Fruit fly (Drosophila melanogaster) whole organism, adult: ENCODE measurements around the gene CG33689.

Experiments
- CG11617 ChIP-seq: fragments of 200-800 bp; sonication (Bioruptor generic); optimal IDR thresholded peaks from 2 replicates; lab custom pipeline; 2017; ENCODE audit warnings: mild to moderate bottlenecking, missing biosample characterization, missing genetic modification reagents, missing genetic modification characterization
- CG12768 ChIP-seq: fragments of 200-800 bp; sonication (Bioruptor generic); optimal IDR thresholded peaks from 2 replicates; lab custom pipeline; 2017; ENCODE audit warnings: missing biosample characterization, missing genetic modification characterization, mild to moderate bottlenecking, moderate library complexity, missing genetic modification reagents
- CG14711 ChIP-seq: fragments of 200-800 bp; sonication (Bioruptor generic); optimal IDR thresholded peaks from 2 replicates; lab custom pipeline; 2018; ENCODE audit warnings: missing biosample characterization, mild to moderate bottlenecking, missing genetic modification characterization, moderate library complexity
- CG1620 ChIP-seq: fragments of 200-800 bp; sonication (Bioruptor generic); optimal IDR thresholded peaks from 2 replicates; lab custom pipeline; 2016; ENCODE audit warnings: missing biosample characterization, missing genetic modification characterization
- CG33017 ChIP-seq: fragments of 200-800 bp; sonication (Bioruptor generic); optimal IDR thresholded peaks from 2 replicates; lab custom pipeline; 2018; ENCODE audit warnings: missing biosample characterization, mild to moderate bottlenecking, missing genetic modification characterization, moderate library complexity
- CG5204 ChIP-seq: fragments of 200-800 bp; sonication (Bioruptor generic); optimal IDR thresholded peaks from 2 replicates; lab custom pipeline; 2016; ENCODE audit warnings: missing biosample characterization, missing genetic modification characterization
- CG7045 ChIP-seq: fragments of 200-800 bp; sonication (Bioruptor generic); optimal IDR thresholded peaks from 2 replicates; lab custom pipeline; 2017; ENCODE audit warnings: missing biosample characterization, mild to moderate bottlenecking, missing genetic modification characterization
- CG7101 ChIP-seq: fragments of 200-800 bp; sonication (Bioruptor generic); optimal IDR thresholded peaks from 2 replicates; lab custom pipeline; 2018; ENCODE audit warnings: missing biosample characterization, mild to moderate bottlenecking, missing genetic modification characterization, moderate library complexity
- Clk ChIP-seq: fragments of 200-800 bp; sonication (Bioruptor generic); optimal IDR thresholded peaks from 2 replicates; lab custom pipeline; 2017; ENCODE audit warnings: missing biosample characterization, missing genetic modification characterization
- Crg-1 ChIP-seq: fragments of 200-800 bp; sonication (Bioruptor generic); optimal IDR thresholded peaks from 2 replicates; lab custom pipeline; 2016; ENCODE audit warnings: missing biosample characterization, missing genetic modification characterization
- Hr96 ChIP-seq: fragments of 200-800 bp; sonication (Bioruptor generic); optimal IDR thresholded peaks from 2 replicates; lab custom pipeline; 2016; ENCODE audit warnings: missing biosample characterization, missing genetic modification characterization
- Mnt ChIP-seq: fragments of 200-800 bp; sonication (Bioruptor generic); optimal IDR thresholded peaks from 2 replicates; lab custom pipeline; 2016; ENCODE audit warnings: missing biosample characterization, mild to moderate bottlenecking, missing genetic modification characterization
- bab1 ChIP-seq: fragments of 200-800 bp; sonication (Bioruptor generic); optimal IDR thresholded peaks from 3 replicates; lab custom pipeline; 2019; ENCODE audit warnings: missing biosample characterization, mild to moderate bottlenecking, missing genetic modification characterization, moderate library complexity
- cic ChIP-seq: fragments of 200-800 bp; sonication (Bioruptor generic); optimal IDR thresholded peaks from 2 replicates; lab custom pipeline; 2017; ENCODE audit warnings: missing biosample characterization, mild to moderate bottlenecking, missing genetic modification characterization, moderate library complexity
- cnc ChIP-seq, 2 experiments: fragments of >200 bp; optimal IDR thresholded peaks; 2 replicates each; lab custom pipeline; 2017
- kay ChIP-seq: fragments of 200-800 bp; sonication (Bioruptor generic); peaks from one replicate; lab custom pipeline; 2016; ENCODE audit warnings: missing biosample characterization, missing genetic modification characterization, borderline replicate concordance
- ovo ChIP-seq: fragments of 200-800 bp; sonication (Bioruptor generic); optimal IDR thresholded peaks from 2 replicates; lab custom pipeline; 2016; ENCODE audit warnings: missing biosample characterization, missing genetic modification characterization
- pad ChIP-seq: fragments of 200-800 bp; sonication (Bioruptor generic); optimal IDR thresholded peaks from 3 replicates; lab custom pipeline; 2017; ENCODE audit warnings: missing biosample characterization, missing genetic modification characterization, mild to moderate bottlenecking, moderate library complexity, missing genetic modification reagents
- tj ChIP-seq: fragments of 200-800 bp; sonication (Bioruptor generic); optimal IDR thresholded peaks from 3 replicates; lab custom pipeline; 2017; ENCODE audit warnings: missing biosample characterization, mild to moderate bottlenecking, missing genetic modification characterization, moderate library complexity
- toe ChIP-seq: fragments of 200-800 bp; sonication (Bioruptor generic); optimal IDR thresholded peaks from 2 replicates; lab custom pipeline; 2016; ENCODE audit warnings: missing biosample characterization, missing genetic modification characterization

CG33689 gene

dm6 chr3L:16166217-16166997 lies 33.6 kb upstream of the CG33689 start:
- TF ChIP-seq CG5204 (GFP tag; lab: Kevin White, UChicago) (no peak), toe (GFP tag; lab: Kevin White, UChicago) (no peak), Hr96 (peak; percentile 17), Mnt (GFP tag; lab: Kevin White, UChicago) (no peak), CG33017 (no peak), CG7045 (GFP tag; lab: Kevin White, UChicago) (no peak), tj (peak; percentile 65), kay (GFP tag; lab: Kevin White, UChicago) (no peak), Crg-1 (GFP tag; lab: Kevin White, UChicago) (no peak), cnc (optimal IDR thresholded peaks at IDR 0.05; lab: Kevin White, UChicago) (no peak)

DNA sequence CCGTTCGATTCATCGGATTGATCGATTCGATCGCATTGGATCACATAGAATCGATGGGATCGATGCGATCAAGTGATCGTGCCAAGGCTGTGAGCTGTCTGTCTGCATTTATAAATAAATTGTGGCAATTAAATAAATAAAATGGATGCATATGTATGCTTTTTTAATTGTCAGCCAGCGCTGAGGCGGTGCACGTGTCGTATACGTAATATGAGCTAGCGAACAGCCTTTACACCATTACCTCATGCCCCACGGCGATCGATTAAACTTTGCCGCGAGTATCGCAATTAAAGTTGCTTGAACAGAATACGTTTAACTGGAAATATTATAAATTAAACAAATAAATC lies 33.1 kb upstream of the CG33689 start:
- TF ChIP-seq CG5204 (GFP tag; lab: Kevin White, UChicago) (peak; percentile 11), Mnt (GFP tag; lab: Kevin White, UChicago) (no peak), Clk (no peak), CG7101 (tag; lab: Kevin White, UChicago) (no peak), toe (GFP tag; lab: Kevin White, UChicago) (no peak), tj (no peak), kay (GFP tag; lab: Kevin White, UChicago) (peak; percentile 52), CG7045 (GFP tag; lab: Kevin White, UChicago) (no peak), cic (no peak), Hr96 (no peak), CG12768 (no peak)

DNA sequence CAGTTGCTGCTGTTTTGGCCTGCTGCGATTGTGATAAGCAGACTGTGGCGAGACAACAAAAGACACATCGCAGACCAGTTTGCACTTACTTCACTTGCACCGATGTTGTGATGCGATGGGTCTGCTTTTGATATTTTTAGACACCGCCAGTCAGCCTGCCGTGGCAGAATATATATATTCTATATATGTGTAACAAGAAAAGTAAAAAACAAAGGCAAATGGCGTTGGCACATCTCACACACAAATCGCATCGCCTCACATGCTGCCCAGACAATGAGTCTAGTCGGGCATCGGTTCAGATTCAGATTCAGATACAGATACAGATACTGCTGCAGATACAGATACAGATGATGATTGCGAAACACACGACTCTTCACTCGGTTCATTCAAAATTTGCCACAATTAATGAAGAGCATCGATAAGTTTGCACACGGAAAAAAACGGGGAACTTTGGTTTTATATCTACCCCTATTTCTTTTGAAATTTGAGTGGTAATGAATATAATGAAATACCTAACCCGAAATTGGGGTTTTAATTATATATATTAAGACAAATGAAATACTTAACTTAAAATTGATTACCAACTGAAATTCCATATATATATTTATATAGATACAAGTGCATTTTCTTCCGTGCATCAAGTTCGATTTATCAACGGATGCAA lies 32.2 kb upstream of the CG33689 start:
- TF ChIP-seq cic (no peak), Crg-1 (GFP tag; lab: Kevin White, UChicago) (no peak), CG14711 (tag; lab: Kevin White, UChicago) (no peak), CG12768 (no peak), CG7045 (GFP tag; lab: Kevin White, UChicago) (no peak), Clk (no peak), CG5204 (GFP tag; lab: Kevin White, UChicago) (no peak), Hr96 (no peak), cnc (optimal IDR thresholded peaks at IDR 0.05; lab: Kevin White, UChicago) (no peak)

DNA sequence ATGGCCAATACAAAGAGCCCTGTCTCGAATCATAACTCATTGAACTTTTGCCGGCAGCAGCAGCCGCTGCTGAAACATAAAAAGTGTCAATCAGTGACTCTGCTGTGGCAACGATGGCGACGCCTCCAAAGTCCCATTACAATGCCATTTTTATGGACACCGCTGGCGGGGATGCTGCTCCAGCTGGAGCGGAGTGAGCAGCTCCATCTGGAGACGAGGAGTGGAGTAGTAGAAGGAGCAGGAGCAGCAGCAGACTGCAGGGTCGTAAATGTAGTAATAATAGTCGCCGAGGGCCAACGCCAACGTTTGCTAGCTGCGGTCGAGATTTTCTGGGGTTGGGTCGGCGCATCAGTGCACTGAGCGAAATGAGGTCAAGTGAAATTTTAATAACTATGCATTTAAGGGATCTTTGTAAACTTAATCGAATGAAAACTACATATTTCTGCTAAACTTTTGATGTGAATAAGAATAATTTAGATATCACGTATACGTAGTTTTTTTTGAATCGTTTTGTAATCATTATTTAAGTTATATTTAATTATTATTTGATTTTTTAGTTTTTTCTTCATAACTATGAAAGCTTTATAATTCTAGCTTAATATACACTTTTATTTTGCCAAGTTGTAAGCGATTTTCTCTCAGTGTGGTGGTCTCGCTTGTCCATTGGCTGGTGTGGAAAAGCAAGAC lies 31.4 kb upstream of the CG33689 start:
- TF ChIP-seq Mnt (GFP tag; lab: Kevin White, UChicago), result no peak
- no peak for TF ChIP-seq pad (GFP tag; lab: Kevin White, UChicago)
- no peak for TF ChIP-seq Clk
- TF ChIP-seq CG7101 (tag; lab: Kevin White, UChicago), result no peak
- TF ChIP-seq cic, result no peak
- no peak for TF ChIP-seq CG1620 (GFP tag; lab: Kevin White, UChicago)
- no peak for TF ChIP-seq CG14711 (tag; lab: Kevin White, UChicago)
- TF ChIP-seq CG12768, result no peak
- TF ChIP-seq cnc (optimal IDR thresholded peaks at IDR 0.05; lab: Kevin White, UChicago), result no peak
- no peak for TF ChIP-seq tj
- TF ChIP-seq bab1 (GFP tag; lab: Kevin White, UChicago), result no peak
- no peak for TF ChIP-seq ovo (GFP tag; lab: Kevin White, UChicago)
- TF ChIP-seq Crg-1 (GFP tag; lab: Kevin White, UChicago), result no peak
- no peak for TF ChIP-seq Hr96
- no peak for TF ChIP-seq kay (GFP tag; lab: Kevin White, UChicago)
- no peak for TF ChIP-seq toe (GFP tag; lab: Kevin White, UChicago)
- TF ChIP-seq CG7045 (GFP tag; lab: Kevin White, UChicago), result no peak
- TF ChIP-seq CG33017, result no peak
- no peak for TF ChIP-seq CG11617 (GFP tag; lab: Kevin White, UChicago)

DNA sequence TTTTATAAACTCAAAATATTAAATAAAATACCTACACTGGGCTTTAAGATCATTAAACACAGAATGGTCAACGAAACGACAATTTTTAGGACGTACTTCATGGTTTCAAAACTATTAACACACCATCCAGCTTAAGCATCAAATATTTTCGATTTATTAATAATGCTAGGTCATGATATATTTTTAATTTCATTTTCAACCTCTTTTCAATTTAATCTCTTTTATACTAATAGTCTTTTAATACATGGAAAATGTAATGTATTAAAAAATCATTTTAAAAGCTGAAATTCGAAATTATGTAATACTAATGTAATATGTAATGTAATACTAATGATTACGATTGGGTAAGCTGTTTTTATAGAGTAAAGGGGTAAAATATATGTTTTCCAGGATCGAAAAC lies 30.0 kb upstream of the CG33689 start, which contains the start of gene CG33796:
Gene CG33796, minus strand, starts transcription at position 101 of the 400 bp plus-strand sequence.
- TF ChIP-seq toe (GFP tag; lab: Kevin White, UChicago), result no peak
- TF ChIP-seq tj, result no peak
- TF ChIP-seq pad (GFP tag; lab: Kevin White, UChicago), result no peak
- no peak for TF ChIP-seq CG1620 (GFP tag; lab: Kevin White, UChicago)
- TF ChIP-seq ovo (GFP tag; lab: Kevin White, UChicago), result no peak
- no peak for TF ChIP-seq CG11617 (GFP tag; lab: Kevin White, UChicago)
- no peak for TF ChIP-seq kay (GFP tag; lab: Kevin White, UChicago)
- TF ChIP-seq CG33017, result no peak
- no peak for TF ChIP-seq Clk
- TF ChIP-seq CG14711 (tag; lab: Kevin White, UChicago), result no peak
- no peak for TF ChIP-seq CG7101 (tag; lab: Kevin White, UChicago)
- TF ChIP-seq bab1 (GFP tag; lab: Kevin White, UChicago), result no peak
- TF ChIP-seq cic, result no peak
- TF ChIP-seq Mnt (GFP tag; lab: Kevin White, UChicago), result no peak
- no peak for TF ChIP-seq CG7045 (GFP tag; lab: Kevin White, UChicago)
- no peak for TF ChIP-seq CG12768
- no peak for TF ChIP-seq Crg-1 (GFP tag; lab: Kevin White, UChicago)
- TF ChIP-seq cnc (optimal IDR thresholded peaks at IDR 0.05; lab: Kevin White, UChicago), result no peak
- TF ChIP-seq CG5204 (GFP tag; lab: Kevin White, UChicago), result no peak
